Worm (Caenorhabditis elegans) whole organism, L1 larva: ENCODE data around the gene mlc-5.

Source experiments
- ama-1 ChIP-seq: fragments of 150-350 bp; optimal IDR thresholded peaks from 2 replicates; lab custom pipeline; 2014
- elt-3 ChIP-seq, 6 experiments: fragments of 150-350 bp in 1 of 6; sonication (generic microtip); optimal IDR thresholded peaks; 2 replicates each; lab custom pipeline; 2017 to 2018; ENCODE audit warnings: missing biosample characterization in 6 of 6, missing genetic modification characterization in 6 of 6, inconsistent platforms in 1 of 6
- fkh-8 ChIP-seq: sonication (generic microtip); optimal IDR thresholded peaks from 2 replicates; lab custom pipeline; 2016; ENCODE audit warnings: mild to moderate bottlenecking, missing genetic modification characterization, missing compliant biosample characterization
- irx-1 ChIP-seq: sonication (generic microtip); optimal IDR thresholded peaks from 2 replicates; lab custom pipeline; 2016; ENCODE audit warnings: missing genetic modification characterization, missing compliant biosample characterization
- nhr-77 ChIP-seq: fragments of 150-350 bp; optimal IDR thresholded peaks from 2 replicates; lab custom pipeline; 2014; ENCODE audit warnings: missing biosample characterization, missing genetic modification characterization
- pqm-1 ChIP-seq: sonication (generic microtip); optimal IDR thresholded peaks from 3 replicates; lab custom pipeline; 2017; ENCODE audit warnings: missing biosample characterization, missing genetic modification characterization
- unc-30 ChIP-seq: sonication (generic microtip); optimal IDR thresholded peaks from 2 replicates; lab custom pipeline; 2017; ENCODE audit warnings: missing biosample characterization, missing genetic modification characterization

- TF ChIP-seq irx-1 (tag; lab: Kevin White, UChicago) (no peak), fkh-8 (tag; lab: Kevin White, UChicago) (no peak), elt-3 (tag; optimal IDR thresholded peaks at IDR 0.05; lab: Kevin White, UChicago) (no peak), pqm-1 (tag; lab: Kevin White, UChicago) (no peak), unc-30 (tag; lab: Kevin White, UChicago) (no peak), nhr-77 (tag; lab: Kevin White, UChicago) (no peak), ama-1 (lab: Kevin White, UChicago) (no peak)
Observed at ce11 chrIII:13641588-13641987, 18.5 kb downstream of the mlc-5 start, which contains the start of gene acbp-5.
